Worm (Caenorhabditis elegans) whole organism, young adult: Measurements from ENCODE around the gene F28C6.9.

Experiments
- F57A8.1 ChIP-seq: fragments of 200-800 bp; sonication (Bioruptor generic); optimal IDR thresholded peaks from 2 replicates; lab custom pipeline; 2018; ENCODE audit warnings: mild to moderate bottlenecking, missing genetic modification characterization, moderate library complexity, missing compliant biosample characterization
- Y67H2A.10 ChIP-seq: fragments of 200-800 bp; sonication (Bioruptor generic); conservative IDR thresholded peaks from 2 replicates; pipeline ENCODE4 v1.3.6; 2022; ENCODE audit warnings: missing genetic modification reagents, missing genetic modification characterization, missing compliant biosample characterization
- athp-1 ChIP-seq: sonication (generic microtip); optimal IDR thresholded peaks from 2 replicates; lab custom pipeline; 2017; ENCODE audit warnings: mild to moderate bottlenecking, missing genetic modification characterization, missing compliant biosample characterization
- dpff-1 ChIP-seq: sonication (generic microtip); optimal IDR thresholded peaks from 2 replicates; lab custom pipeline; 2017; ENCODE audit warnings: mild to moderate bottlenecking, missing genetic modification characterization, missing compliant biosample characterization
- dpl-1 ChIP-seq: fragments of 150-350 bp; optimal IDR thresholded peaks from 2 replicates; lab custom pipeline; 2014; ENCODE audit warnings: missing biosample characterization, missing genetic modification reagents, missing genetic modification characterization
- hmg-1.2 ChIP-seq: fragments of 200-800 bp; sonication (Bioruptor generic); IDR thresholded peaks from 2 replicates; pipeline ENCODE4 v1.3.6; 2022; ENCODE audit warnings: missing genetic modification reagents, missing genetic modification characterization, missing compliant biosample characterization
- lin-26 ChIP-seq: fragments of 200-800 bp; sonication (Bioruptor generic); IDR thresholded peaks from 2 replicates; pipeline ENCODE4 v1.3.6; 2022; ENCODE audit warnings: missing genetic modification reagents, missing genetic modification characterization, missing compliant biosample characterization
- lsl-1 ChIP-seq: fragments of 200-800 bp; sonication (Bioruptor generic); optimal IDR thresholded peaks from 2 replicates; lab custom pipeline; 2018; ENCODE audit warnings: mild to moderate bottlenecking, missing genetic modification characterization, moderate library complexity, missing compliant biosample characterization
- repo-1 ChIP-seq: sonication (generic microtip); optimal IDR thresholded peaks from 2 replicates; lab custom pipeline; 2017; ENCODE audit warnings: mild to moderate bottlenecking, missing genetic modification characterization, missing compliant biosample characterization

DNA sequence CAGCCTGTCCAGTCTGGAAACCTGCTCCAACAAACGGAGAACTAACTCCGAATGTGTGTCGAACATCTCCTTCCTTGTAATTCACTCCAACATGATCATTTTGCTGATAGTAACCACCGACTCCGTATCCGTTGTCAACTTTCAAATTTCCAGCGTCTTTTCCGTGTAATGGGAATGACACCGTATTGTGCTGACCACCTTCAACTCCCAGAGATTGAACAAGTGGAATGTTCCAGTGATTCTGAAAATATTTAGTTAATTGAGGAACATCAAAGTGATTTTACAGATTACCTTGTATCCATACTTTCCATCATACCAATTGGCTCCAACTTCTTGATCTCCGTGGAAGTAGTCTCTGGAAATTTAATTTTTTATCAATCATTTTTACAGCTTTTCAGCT lies 17.9 kb upstream of the F28C6.9 start:
- TF ChIP-seq athp-1, result no peak
- no peak for TF ChIP-seq dpl-1 (GFP tag; lab: Kevin White, UChicago)
- TF ChIP-seq dpff-1 (tag; lab: Kevin White, UChicago), result no peak
- no peak for TF ChIP-seq lin-26 (GFP tag; lab: Robert Waterston, UW)
- TF ChIP-seq F57A8.1 (GFP tag; lab: Kevin White, UChicago), result no peak
- no peak for TF ChIP-seq Y67H2A.10 (GFP tag; lab: Robert Waterston, UW)
- TF ChIP-seq hmg-1.2 (GFP tag; lab: Robert Waterston, UW), result no peak
- TF ChIP-seq repo-1 (tag; lab: Kevin White, UChicago), result no peak
- no peak for TF ChIP-seq lsl-1 (GFP tag; lab: Kevin White, UChicago)
